Worm (Caenorhabditis elegans): Measurements from ENCODE around the gene T03G6.7.

T03G6.7 gene

DNA sequence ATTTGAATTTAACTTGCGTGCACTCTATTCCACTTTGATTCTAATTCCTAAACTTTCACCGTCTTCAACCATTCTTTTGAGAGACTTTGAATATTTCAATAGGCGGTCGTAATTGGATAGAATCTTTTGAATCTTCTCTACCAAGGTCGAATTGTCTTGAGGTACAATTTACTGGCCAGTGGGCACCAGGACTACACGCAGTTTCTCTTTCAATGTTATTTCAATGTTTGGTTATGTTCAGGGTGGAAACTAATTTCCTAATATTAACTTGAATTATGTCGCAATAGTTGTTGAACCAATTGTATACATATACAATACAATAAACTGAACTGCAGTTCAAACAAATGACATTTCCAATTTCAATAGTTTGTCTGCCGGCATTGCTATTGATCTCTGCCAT is 5.8 kb upstream of the T03G6.7 start:
- TF ChIP-seq flh-1 (GFP tag; optimal IDR thresholded peaks at IDR 0.05) (no peak), M03D4.4 (tag; optimal IDR thresholded peaks at IDR 0.05) (no peak), mep-1 (tag; optimal IDR thresholded peaks at IDR 0.05) (no peak), ztf-11 (tag; optimal IDR thresholded peaks at IDR 0.05) (no peak), ham-2 (GFP tag; optimal IDR thresholded peaks at IDR 0.05) (no peak), unc-39 (tag; optimal IDR thresholded peaks at IDR 0.05) (no peak), drap-1 (GFP tag; optimal IDR thresholded peaks at IDR 0.05) (no peak), ceh-83 (GFP tag; optimal IDR thresholded peaks at IDR 0.05) (no peak), nhr-2 (tag; optimal IDR thresholded peaks at IDR 0.05) (no peak), nhr-237 (tag; optimal IDR thresholded peaks at IDR 0.05) (no peak), tbx-8 (GFP tag; optimal IDR thresholded peaks at IDR 0.05) (no peak), bed-3 (GFP tag; optimal IDR thresholded peaks at IDR 0.05) (no peak), lsy-2 (tag; optimal IDR thresholded peaks at IDR 0.05) (no peak), cnd-1 (tag; optimal IDR thresholded peaks at IDR 0.05) (no peak)

ce11 chrX:2590023-2590422 is 3.8 kb upstream of the T03G6.7 start:
- TF ChIP-seq unc-39 (tag; optimal IDR thresholded peaks at IDR 0.05) (no peak), hlh-1 (tag; optimal IDR thresholded peaks at IDR 0.05) (no peak), M03D4.4 (tag; optimal IDR thresholded peaks at IDR 0.05) (no peak), elt-1 (tag; optimal IDR thresholded peaks at IDR 0.05; ENCODE audit: borderline replicate concordance, insufficient read depth) (no peak), lin-32 (GFP tag; optimal IDR thresholded peaks at IDR 0.05) (no peak), ztf-11 (tag; optimal IDR thresholded peaks at IDR 0.05) (no peak), nhr-237 (tag; optimal IDR thresholded peaks at IDR 0.05) (no peak), elt-3 (tag; optimal IDR thresholded peaks at IDR 0.05) (no peak), nhr-28 (tag; optimal IDR thresholded peaks at IDR 0.05) (no peak), lin-13 (tag; optimal IDR thresholded peaks at IDR 0.05) (no peak), nhr-76 (tag; optimal IDR thresholded peaks at IDR 0.05) (no peak), nhr-12 (tag; optimal IDR thresholded peaks at IDR 0.05) (no peak), pha-4 (tag; optimal IDR thresholded peaks at IDR 0.05) (no peak)

- TF ChIP-seq ham-2 (GFP tag; optimal IDR thresholded peaks at IDR 0.05) (no peak), ceh-39 (tag; optimal IDR thresholded peaks at IDR 0.05) (no peak), blmp-1 (tag; optimal IDR thresholded peaks at IDR 0.05) (no peak), cnd-1 (tag; optimal IDR thresholded peaks at IDR 0.05) (no peak), ztf-11 (tag; optimal IDR thresholded peaks at IDR 0.05) (no peak), elt-3 (tag; optimal IDR thresholded peaks at IDR 0.05) (no peak)
Observed at ce11 chrX:2590777-2591176, 3.1 kb upstream of the T03G6.7 start.

ce11 chrX:2591586-2592000 is 2.2 kb upstream of the T03G6.7 start:
- TF ChIP-seq elt-3 (tag; optimal IDR thresholded peaks at IDR 0.05) (peak; percentile 20), hlh-1 (tag; optimal IDR thresholded peaks at IDR 0.05) (peak; percentile 17), unc-120 (tag; optimal IDR thresholded peaks at IDR 0.05; ENCODE audit: poor library complexity, severe bottlenecking) (peak; percentile 60), drap-1 (GFP tag; optimal IDR thresholded peaks at IDR 0.05) (peak; percentile 18), ces-1 (GFP tag; optimal IDR thresholded peaks at IDR 0.05) (no peak), nhr-237 (tag; optimal IDR thresholded peaks at IDR 0.05) (peak; percentile 56), pha-4 (tag; optimal IDR thresholded peaks at IDR 0.05) (peak; percentile 19), nhr-12 (tag; optimal IDR thresholded peaks at IDR 0.05) (no peak), unc-39 (tag; optimal IDR thresholded peaks at IDR 0.05) (no peak), M03D4.4 (tag; optimal IDR thresholded peaks at IDR 0.05) (no peak), elt-1 (tag; optimal IDR thresholded peaks at IDR 0.05; ENCODE audit: borderline replicate concordance, insufficient read depth) (no peak), snpc-4 (tag; optimal IDR thresholded peaks at IDR 0.05) (no peak), unc-62 (GFP tag; optimal IDR thresholded peaks at IDR 0.05) (peak; percentile 12), blmp-1 (tag; optimal IDR thresholded peaks at IDR 0.05) (peak; percentile 68), sptf-1 (tag; optimal IDR thresholded peaks at IDR 0.05) (no peak)

- no peak for TF ChIP-seq drap-1 (GFP tag; optimal IDR thresholded peaks at IDR 0.05)
- no peak for TF ChIP-seq elt-3 (tag; optimal IDR thresholded peaks at IDR 0.05)
- TF ChIP-seq sptf-1 (tag; optimal IDR thresholded peaks at IDR 0.05): no peak
- TF ChIP-seq unc-120 (tag; optimal IDR thresholded peaks at IDR 0.05; ENCODE audit: poor library complexity, severe bottlenecking): no peak
- no peak for TF ChIP-seq flh-1 (GFP tag; optimal IDR thresholded peaks at IDR 0.05)
- TF ChIP-seq cnd-1 (tag; optimal IDR thresholded peaks at IDR 0.05): no peak
- no peak for TF ChIP-seq tbx-8 (GFP tag; optimal IDR thresholded peaks at IDR 0.05)
- TF ChIP-seq blmp-1 (tag; optimal IDR thresholded peaks at IDR 0.05): no peak
- TF ChIP-seq lin-32 (GFP tag; optimal IDR thresholded peaks at IDR 0.05): no peak
- no peak for TF ChIP-seq ceh-43 (GFP tag; optimal IDR thresholded peaks at IDR 0.05)
- TF ChIP-seq nhr-28 (tag; optimal IDR thresholded peaks at IDR 0.05): no peak
- no peak for TF ChIP-seq bed-3 (GFP tag; optimal IDR thresholded peaks at IDR 0.05)
- no peak for TF ChIP-seq mab-5 (tag; optimal IDR thresholded peaks at IDR 0.05)
- no peak for TF ChIP-seq ham-2 (GFP tag; optimal IDR thresholded peaks at IDR 0.05)
- no peak for TF ChIP-seq snpc-4 (tag; optimal IDR thresholded peaks at IDR 0.05)
Observed at ce11 chrX:2592670-2593280, 1.1 kb upstream of the T03G6.7 start.
